Worm (Caenorhabditis elegans): ENCODE data around the gene ins-16.

Gene ins-16

DNA sequence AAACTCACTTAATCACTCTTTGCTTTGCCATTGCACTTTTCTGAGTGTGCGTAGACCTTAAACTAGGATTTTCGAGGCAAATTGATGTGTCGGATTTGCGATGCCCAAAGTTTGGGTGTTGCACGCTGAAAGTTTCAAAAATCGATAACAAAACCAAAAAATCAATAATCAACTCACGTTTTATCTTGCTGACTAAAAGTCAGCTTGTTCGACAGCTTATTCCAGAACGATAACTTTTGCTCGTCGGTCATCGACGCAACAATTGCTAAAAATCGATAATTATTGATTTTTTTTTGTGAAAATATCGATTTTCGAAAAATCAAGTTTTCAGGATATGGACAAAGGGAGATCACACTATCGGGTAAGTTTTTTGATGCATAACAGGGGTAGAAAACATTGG, 48.2 kb downstream of the ins-16 start:
- TF ChIP-seq hmbx-1 (tag; optimal IDR thresholded peaks at IDR 0.05) (no peak), hmg-4 (GFP tag; optimal IDR thresholded peaks at IDR 0.05) (no peak), tbx-37 (GFP tag; conservative IDR thresholded peaks at IDR 0.05) (no peak), B0310.2 (tag; optimal IDR thresholded peaks at IDR 0.05) (no peak), scrt-1 (GFP tag; IDR thresholded peaks at IDR 0.05) (no peak), ama-1 (optimal IDR thresholded peaks at IDR 0.05) (no peak), ets-7 (tag; optimal IDR thresholded peaks at IDR 0.05) (no peak), hnd-1 (tag; optimal IDR thresholded peaks at IDR 0.05) (no peak), aly-1 (tag; optimal IDR thresholded peaks at IDR 0.05) (no peak), sea-1 (GFP tag; conservative IDR thresholded peaks at IDR 0.05) (no peak), ceh-36 (tag; optimal IDR thresholded peaks at IDR 0.05) (no peak), pes-1 (GFP tag; IDR thresholded peaks at IDR 0.05) (no peak), tra-4 (tag; optimal IDR thresholded peaks at IDR 0.05) (no peak), tbx-11 (GFP tag; IDR thresholded peaks at IDR 0.05) (no peak), F13C5.2 (tag; optimal IDR thresholded peaks at IDR 0.05) (no peak), flt-1 (GFP tag; IDR thresholded peaks at IDR 0.05) (no peak), ceh-13 (GFP tag; optimal IDR thresholded peaks at IDR 0.05) (no peak)
